Fruit fly (Drosophila melanogaster) whole organism, embryonic: Measurements from ENCODE around the gene CG1840.

ENCODE experiments used
- CG10959 ChIP-seq: fragments of 200-800 bp; sonication (Bioruptor generic); IDR thresholded peaks from 2 replicates; pipeline ENCODE4 v1.3.6; 2022; ENCODE audit warnings: missing biosample characterization, missing genetic modification characterization
- CG11456 ChIP-seq: fragments of 200-800 bp; sonication (Bioruptor generic); IDR thresholded peaks from 3 replicates; pipeline ENCODE4 v1.3.6; 2022; ENCODE audit warnings: missing biosample characterization, missing genetic modification characterization
- CG15269 ChIP-seq: fragments of 200-800 bp; sonication (Bioruptor generic); optimal IDR thresholded peaks from 2 replicates; lab custom pipeline; 2018; ENCODE audit warnings: missing biosample characterization, mild to moderate bottlenecking, missing genetic modification characterization, moderate library complexity
- bigmax ChIP-seq: fragments of 200-800 bp; sonication (Bioruptor generic); optimal IDR thresholded peaks from 2 replicates; lab custom pipeline; 2018; ENCODE audit warnings: missing biosample characterization, mild to moderate bottlenecking, missing genetic modification characterization
- crol ChIP-seq: fragments of 200-800 bp; sonication (Bioruptor generic); IDR thresholded peaks from 2 replicates; pipeline ENCODE4 v1.3.6; 2022; ENCODE audit warnings: missing biosample characterization, missing genetic modification characterization
- kay ChIP-seq: fragments of 200-800 bp; sonication (Bioruptor generic); optimal IDR thresholded peaks from 2 replicates; lab custom pipeline; 2016; ENCODE audit warnings: missing biosample characterization, missing genetic modification characterization
- shn ChIP-seq: fragments of 200-800 bp; sonication (Bioruptor generic); optimal IDR thresholded peaks from 3 replicates; lab custom pipeline; 2016; ENCODE audit warnings: missing biosample characterization, missing genetic modification characterization

dm6 chrX:11881686-11882085, 6.5 kb upstream of the CG1840 start:
- no peak for TF ChIP-seq shn (GFP tag; lab: Kevin White, UChicago)
- no peak for TF ChIP-seq CG10959 (GFP tag; lab: Robert Waterston, UW)
- no peak for TF ChIP-seq kay (GFP tag; lab: Kevin White, UChicago)
- no peak for TF ChIP-seq CG15269 (tag; lab: Kevin White, UChicago)
- no peak for TF ChIP-seq CG11456 (GFP tag; lab: Robert Waterston, UW)
- no peak for TF ChIP-seq crol
- TF ChIP-seq bigmax (GFP tag; lab: Kevin White, UChicago): no peak
